Fruit fly (Drosophila melanogaster): ENCODE measurements around the gene bip1.
A peak's percentile ranks its signal among the peaks of the same experiment; 100 is the strongest.

The bip1 gene

dm6 chr3L:8018665-8019070, 39.8 kb downstream of the bip1 start (continued):
- peak; percentile 7 for TF ChIP-seq CG18262 (tag; optimal IDR thresholded peaks at IDR 0.05)
- peak; percentile 45 for TF ChIP-seq CG8924 (tag; optimal IDR thresholded peaks at IDR 0.05)
- no peak for TF ChIP-seq fd3F (GFP tag; optimal IDR thresholded peaks at IDR 0.05)
- no peak for TF ChIP-seq luna (GFP tag; optimal IDR thresholded peaks at IDR 0.05)
- peak; percentile 6 for TF ChIP-seq CG10209 (GFP tag; optimal IDR thresholded peaks at IDR 0.05)
- TF ChIP-seq CG2202 (tag; optimal IDR thresholded peaks at IDR 0.05): peak; percentile 41
- TF ChIP-seq nau (GFP tag; optimal IDR thresholded peaks at IDR 0.05): peak; percentile 23
- TF ChIP-seq Drgx (GFP tag; IDR thresholded peaks at IDR 0.05): no peak
- TF ChIP-seq pho (GFP tag; optimal IDR thresholded peaks at IDR 0.05): no peak
- peak; percentile 66 for TF ChIP-seq ATbp (GFP tag; optimal IDR thresholded peaks at IDR 0.05)
- TF ChIP-seq CG3407 (GFP tag; optimal IDR thresholded peaks at IDR 0.05): peak; percentile 32
- TF ChIP-seq Sin3A (optimal IDR thresholded peaks at IDR 0.05): no peak
- TF ChIP-seq odd (GFP tag; optimal IDR thresholded peaks at IDR 0.05): peak; percentile 69
- TF ChIP-seq Gsc (GFP tag; IDR thresholded peaks at IDR 0.05): no peak
- TF ChIP-seq HmgD (GFP tag; optimal IDR thresholded peaks at IDR 0.05): no peak
- peak; percentile 49 for TF ChIP-seq CG10543 (GFP tag; optimal IDR thresholded peaks at IDR 0.05)
- no peak for TF ChIP-seq CG1024 (GFP tag; IDR thresholded peaks at IDR 0.05)
- peak; percentile 43 for TF ChIP-seq nerfin-1 (tag; optimal IDR thresholded peaks at IDR 0.05)
- TF ChIP-seq Bgb (GFP tag; IDR thresholded peaks at IDR 0.05; ENCODE audit: partially characterized antibody): no peak
- TF ChIP-seq CG18011 (GFP tag; optimal IDR thresholded peaks at IDR 0.05): no peak
- no peak for TF ChIP-seq ems (GFP tag; optimal IDR thresholded peaks at IDR 0.05)

dm6 chr3L:8013865-8014216, 44.7 kb downstream of the bip1 start:
- TF ChIP-seq nom (GFP tag; optimal IDR thresholded peaks at IDR 0.05) (peak; percentile 98), Drgx (GFP tag; IDR thresholded peaks at IDR 0.05) (peak; percentile 25; the same call in 1 of the 2 replicates), CG16863 (GFP tag; optimal IDR thresholded peaks at IDR 0.05) (no peak), Fer3 (tag; optimal IDR thresholded peaks at IDR 0.05) (no peak), Atf6 (GFP tag; IDR thresholded peaks at IDR 0.05) (no peak), CG8478 (optimal IDR thresholded peaks at IDR 0.05) (no peak), Dek (tag; optimal IDR thresholded peaks at IDR 0.05) (no peak), CG3995 (GFP tag; optimal IDR thresholded peaks at IDR 0.05) (no peak), ken (GFP tag; IDR thresholded peaks at IDR 0.05) (0 out of 3 replicates have a peak, but pooled peaks have one; percentile 19), eve (GFP tag; optimal IDR thresholded peaks at IDR 0.05) (no peak), chinmo (GFP tag; IDR thresholded peaks at IDR 0.05; ENCODE audit: partially characterized antibody) (0 out of 4 replicates have a peak, but pooled peaks have one; percentile 41), bsh (GFP tag; optimal IDR thresholded peaks at IDR 0.05) (peak in 1 of 2 experiments; percentile 47)

dm6 chr3L:8013001-8013864, 45.3 kb downstream of the bip1 start:
- peak; percentile 88 for TF ChIP-seq CG17802 (tag; optimal IDR thresholded peaks at IDR 0.05)
- TF ChIP-seq gem (tag; optimal IDR thresholded peaks at IDR 0.05): no peak
- peak; percentile 36 for TF ChIP-seq stwl (tag; optimal IDR thresholded peaks at IDR 0.05)
- peak; percentile 96 for TF ChIP-seq CG11504 (tag; optimal IDR thresholded peaks at IDR 0.05)
- no peak for TF ChIP-seq odd (GFP tag; optimal IDR thresholded peaks at IDR 0.05)
- no peak for TF ChIP-seq CG11456 (GFP tag; IDR thresholded peaks at IDR 0.05)
- TF ChIP-seq corto (GFP tag; optimal IDR thresholded peaks at IDR 0.05): no peak
